Fruit fly (Drosophila melanogaster) whole organism, embryonic: Measurements from ENCODE around the gene CG17111.

Experiments
- Bgb ChIP-seq: fragments of 200-800 bp; sonication (Bioruptor generic); IDR thresholded peaks from 2 replicates; pipeline ENCODE4 v1.3.6; 2022; ENCODE audit warnings: missing biosample characterization, missing genetic modification characterization; ENCODE audit not compliant: partially characterized antibody
- CG10147 ChIP-seq: fragments of 200-800 bp; sonication (Bioruptor generic); optimal IDR thresholded peaks from 2 replicates; lab custom pipeline; 2019; ENCODE audit warnings: missing biosample characterization, mild to moderate bottlenecking, missing genetic modification characterization, moderate library complexity
- CG15696 ChIP-seq: fragments of 200-800 bp; sonication (Bioruptor generic); optimal IDR thresholded peaks from 2 replicates; lab custom pipeline; 2019; ENCODE audit warnings: missing biosample characterization, mild to moderate bottlenecking, missing genetic modification characterization, moderate library complexity
- CG16815 ChIP-seq: fragments of 200-800 bp; sonication (Bioruptor generic); optimal IDR thresholded peaks from 3 replicates; lab custom pipeline; 2017; ENCODE audit warnings: missing biosample characterization, mild to moderate bottlenecking, missing genetic modification characterization
- CG18599 ChIP-seq: fragments of 200-800 bp; sonication (Bioruptor generic); optimal IDR thresholded peaks from 3 replicates; lab custom pipeline; 2017; ENCODE audit warnings: missing biosample characterization, missing genetic modification characterization, mild to moderate bottlenecking, moderate library complexity, missing genetic modification reagents
- CG18619 ChIP-seq: fragments of 200-800 bp; sonication (Bioruptor generic); optimal IDR thresholded peaks from 3 replicates; lab custom pipeline; 2017; ENCODE audit warnings: missing biosample characterization, mild to moderate bottlenecking, missing genetic modification characterization
- CG2199 ChIP-seq: fragments of 200-800 bp; sonication (Bioruptor generic); IDR thresholded peaks from 3 replicates; pipeline ENCODE4 v1.3.6; 2022; ENCODE audit warnings: missing biosample characterization, missing genetic modification characterization
- CG30403 ChIP-seq: fragments of 200-800 bp; sonication (Bioruptor generic); optimal IDR thresholded peaks from 3 replicates; lab custom pipeline; 2016; ENCODE audit warnings: missing biosample characterization, missing genetic modification characterization
- CG3407 ChIP-seq: fragments of 200-800 bp; sonication (Bioruptor generic); optimal IDR thresholded peaks from 2 replicates; lab custom pipeline; 2018; ENCODE audit warnings: missing biosample characterization, mild to moderate bottlenecking, missing genetic modification characterization
- CG34376 ChIP-seq: fragments of 200-800 bp; sonication (Bioruptor generic); optimal IDR thresholded peaks from 2 replicates; lab custom pipeline; 2018; ENCODE audit warnings: missing biosample characterization, mild to moderate bottlenecking, missing genetic modification characterization
- CG5245 ChIP-seq: fragments of 200-800 bp; sonication (Bioruptor generic); optimal IDR thresholded peaks from 3 replicates; lab custom pipeline; 2016; ENCODE audit warnings: missing biosample characterization, missing genetic modification characterization
- CG7745 ChIP-seq: fragments of 200-800 bp; sonication (Bioruptor generic); optimal IDR thresholded peaks from 2 replicates; lab custom pipeline; 2018; ENCODE audit warnings: missing biosample characterization, mild to moderate bottlenecking, missing genetic modification characterization, moderate library complexity
- Deaf1 ChIP-seq: fragments of 200-800 bp; optimal IDR thresholded peaks from 3 replicates; lab custom pipeline; 2019; ENCODE audit warnings: missing biosample characterization, mild to moderate bottlenecking, missing genetic modification characterization, moderate library complexity
- Dp ChIP-seq: fragments of 200-800 bp; sonication (Bioruptor generic); optimal IDR thresholded peaks from 2 replicates; lab custom pipeline; 2018; ENCODE audit warnings: missing biosample characterization, mild to moderate bottlenecking, missing genetic modification characterization, moderate library complexity
- Fer3 ChIP-seq: fragments of 200-800 bp; sonication (Bioruptor generic); optimal IDR thresholded peaks from 2 replicates; lab custom pipeline; 2018; ENCODE audit warnings: missing biosample characterization, mild to moderate bottlenecking, missing genetic modification characterization, moderate library complexity
- Hand ChIP-seq: fragments of 200-800 bp; sonication (Bioruptor generic); optimal IDR thresholded peaks from 2 replicates; lab custom pipeline; 2017; ENCODE audit warnings: mild to moderate bottlenecking, missing biosample characterization, missing genetic modification reagents, missing genetic modification characterization
- Hey ChIP-seq: fragments of 200-800 bp; sonication (Bioruptor generic); optimal IDR thresholded peaks from 3 replicates; lab custom pipeline; 2018; ENCODE audit warnings: missing biosample characterization, mild to moderate bottlenecking, missing genetic modification characterization
- Lpt ChIP-seq: fragments of >200 bp; optimal IDR thresholded peaks from 2 replicates; lab custom pipeline; 2018; ENCODE audit warnings: missing biosample characterization, missing genetic modification characterization
- MBD-R2 ChIP-seq: fragments of 200-800 bp; sonication (Bioruptor generic); IDR thresholded peaks from 2 replicates; pipeline ENCODE4 v1.3.6; 2022; ENCODE audit warnings: missing biosample characterization, missing genetic modification characterization
- Nf-YA ChIP-seq: fragments of 200-800 bp; sonication (Bioruptor generic); IDR thresholded peaks from 2 replicates; pipeline ENCODE4 v1.3.6; 2022; ENCODE audit warnings: missing biosample characterization, missing genetic modification characterization
- Opbp ChIP-seq: fragments of 200-800 bp; sonication (Bioruptor generic); IDR thresholded peaks from 3 replicates; pipeline ENCODE4 v1.3.6; 2022; ENCODE audit warnings: missing biosample characterization, missing genetic modification characterization; ENCODE audit not compliant: partially characterized antibody
- Sry-δ ChIP-seq: fragments of 200-800 bp; sonication (Bioruptor generic); optimal IDR thresholded peaks from 2 replicates; lab custom pipeline; 2016; ENCODE audit warnings: missing biosample characterization, missing genetic modification characterization
- Xrp1 ChIP-seq: fragments of 200-800 bp; sonication (Bioruptor generic); IDR thresholded peaks from 2 replicates; pipeline ENCODE4 v1.3.6; 2022; ENCODE audit warnings: missing biosample characterization, missing genetic modification characterization
- abd-A ChIP-seq: fragments of 200-800 bp; sonication (Bioruptor generic); optimal IDR thresholded peaks from 3 replicates; lab custom pipeline; 2019; ENCODE audit warnings: missing biosample characterization, mild to moderate bottlenecking, missing genetic modification characterization, moderate library complexity
- bowl ChIP-seq: fragments of 200-800 bp; sonication (Bioruptor generic); IDR thresholded peaks from 2 replicates; pipeline ENCODE4 v1.3.6; 2022; ENCODE audit warnings: missing biosample characterization, missing genetic modification characterization
- crc ChIP-seq: fragments of 200-800 bp; sonication (Bioruptor generic); optimal IDR thresholded peaks from 2 replicates; lab custom pipeline; 2016; ENCODE audit warnings: missing biosample characterization, missing genetic modification characterization
- crp ChIP-seq, 2 experiments: fragments of 200-800 bp; sonication (Bioruptor generic); optimal IDR thresholded peaks; 2 replicates in 1 of 2; 3 replicates in 1 of 2; lab custom pipeline; 2017; ENCODE audit warnings: missing biosample characterization in 2 of 2, missing genetic modification characterization in 2 of 2, mild to moderate bottlenecking in 1 of 2, moderate library complexity in 1 of 2
- dan ChIP-seq: fragments of 200-800 bp; sonication (Bioruptor generic); IDR thresholded peaks from 2 replicates; pipeline ENCODE4 v1.3.6; 2022; ENCODE audit warnings: missing biosample characterization, missing genetic modification characterization
- dysf ChIP-seq: fragments of 200-800 bp; sonication (Bioruptor generic); IDR thresholded peaks from 3 replicates; pipeline ENCODE4 v1.3.6; 2022; ENCODE audit warnings: missing biosample characterization, missing genetic modification characterization
- esg ChIP-seq: fragments of 200-800 bp; sonication (Bioruptor generic); conservative IDR thresholded peaks from 2 replicates; pipeline ENCODE4 v1.3.6; 2022; ENCODE audit warnings: missing biosample characterization, missing genetic modification characterization
- exex ChIP-seq: fragments of 200-800 bp; sonication (Bioruptor generic); optimal IDR thresholded peaks from 4 replicates; lab custom pipeline; 2018; ENCODE audit warnings: missing biosample characterization, mild to moderate bottlenecking, missing genetic modification characterization, moderate library complexity
- grn ChIP-seq: fragments of 200-800 bp; sonication (Bioruptor generic); optimal IDR thresholded peaks from 3 replicates; lab custom pipeline; 2017; ENCODE audit warnings: missing biosample characterization, missing genetic modification characterization
- knrl ChIP-seq: fragments of 200-800 bp; sonication (Bioruptor generic); IDR thresholded peaks from 3 replicates; pipeline ENCODE4 v1.3.6; 2022; ENCODE audit warnings: missing biosample characterization, missing genetic modification characterization; ENCODE audit not compliant: partially characterized antibody
- lab ChIP-seq: fragments of 200-800 bp; sonication (Bioruptor generic); optimal IDR thresholded peaks from 3 replicates; lab custom pipeline; 2017; ENCODE audit warnings: missing biosample characterization, missing genetic modification characterization, mild to moderate bottlenecking, moderate library complexity, missing genetic modification reagents
- lmd ChIP-seq: fragments of 200-800 bp; sonication (Bioruptor generic); IDR thresholded peaks from 2 replicates; pipeline ENCODE4 v1.3.6; 2022; ENCODE audit warnings: missing biosample characterization, missing genetic modification characterization
- mirr ChIP-seq: fragments of 200-800 bp; sonication (Bioruptor generic); optimal IDR thresholded peaks from 3 replicates; lab custom pipeline; 2018; ENCODE audit warnings: missing biosample characterization, mild to moderate bottlenecking, missing genetic modification characterization
- pb ChIP-seq: fragments of 200-800 bp; sonication (Bioruptor generic); optimal IDR thresholded peaks from 3 replicates; lab custom pipeline; 2016; ENCODE audit warnings: missing biosample characterization, missing genetic modification characterization
- pita ChIP-seq: fragments of 200-800 bp; sonication (Bioruptor generic); optimal IDR thresholded peaks from 2 replicates; lab custom pipeline; 2017; ENCODE audit warnings: missing biosample characterization, mild to moderate bottlenecking, missing genetic modification characterization
- pzg ChIP-seq: fragments of 200-800 bp; sonication (Bioruptor generic); optimal IDR thresholded peaks from 3 replicates; lab custom pipeline; 2018; ENCODE audit warnings: missing biosample characterization, mild to moderate bottlenecking, missing genetic modification characterization, moderate library complexity
- sd ChIP-seq: fragments of 200-800 bp; sonication (Bioruptor generic); optimal IDR thresholded peaks from 3 replicates; lab custom pipeline; 2018; ENCODE audit warnings: missing biosample characterization, mild to moderate bottlenecking, missing genetic modification characterization, moderate library complexity
- sr ChIP-seq: fragments of 200-800 bp; sonication (Bioruptor generic); IDR thresholded peaks from 3 replicates; pipeline ENCODE4 v1.3.6; 2022; ENCODE audit warnings: missing biosample characterization, missing genetic modification characterization
- tin ChIP-seq: fragments of 200-800 bp; sonication (Bioruptor generic); optimal IDR thresholded peaks from 3 replicates; lab custom pipeline; 2016; ENCODE audit warnings: missing biosample characterization, missing genetic modification characterization
- ttk ChIP-seq: fragments of 200-800 bp; sonication (Bioruptor generic); IDR thresholded peaks from 2 replicates; pipeline ENCODE4 v2.1.2; 2022; ENCODE audit warnings: missing biosample characterization, missing genetic modification characterization

Gene CG17111

dm6 chr3R:23110724-23111123 is 43.7 kb upstream of the CG17111 start (continued):
- TF ChIP-seq CG30403 (peak; percentile 8), bowl (GFP tag; lab: Robert Waterston, UW) (no peak), crp (GFP tag; optimal IDR thresholded peaks at IDR 0.05; lab: Kevin White, UChicago) (no peak)

- TF ChIP-seq esg (GFP tag; lab: Robert Waterston, UW) (no peak), Fer3 (tag; lab: Kevin White, UChicago) (no peak), Deaf1 (no peak), CG10147 (GFP tag; lab: Kevin White, UChicago) (no peak), CG18619 (GFP tag; lab: Kevin White, UChicago) (no peak), pzg (no peak), Bgb (GFP tag; lab: Robert Waterston, UW) (no peak), Hand (no peak), Opbp (GFP tag; lab: Robert Waterston, UW) (no peak), pita (GFP tag; lab: Kevin White, UChicago) (no peak), crc (GFP tag; lab: Kevin White, UChicago) (no peak), dan (GFP tag; lab: Robert Waterston, UW) (no peak), Hey (tag; lab: Kevin White, UChicago) (no peak), tin (GFP tag; lab: Kevin White, UChicago) (no peak), MBD-R2 (no peak), Lpt (GFP tag; lab: Kevin White, UChicago) (no peak), CG3407 (GFP tag; lab: Kevin White, UChicago) (no peak), Dp (no peak), knrl (no peak), sr (GFP tag; lab: Robert Waterston, UW) (no peak)
- TF ChIP-seq, all 482 proteins: peak for 0
These were observed 32.2 kb upstream of the CG17111 start, which contains the start of gene CG6738 for dm6 chr3R:23099233-23099632. Gene CG6738 (plus strand): TSS chr3R:23099533.

- TF ChIP-seq mirr (GFP tag; lab: Kevin White, UChicago) (peak; percentile 69), abd-A (tag; lab: Kevin White, UChicago) (no peak), CG15696 (tag; lab: Kevin White, UChicago) (no peak), lmd (no peak), Sry-δ (GFP tag; lab: Kevin White, UChicago) (no peak), exex (tag; lab: Kevin White, UChicago) (peak; percentile 68), CG2199 (GFP tag; lab: Robert Waterston, UW) (no peak), CG18599 (GFP tag; lab: Kevin White, UChicago) (no peak), CG7745 (no peak), CG34376 (GFP tag; lab: Kevin White, UChicago) (peak; percentile 50), Xrp1 (GFP tag; lab: Robert Waterston, UW) (no peak), grn (peak; percentile 40), dysf (GFP tag; lab: Robert Waterston, UW) (no peak), ttk (GFP tag; lab: Robert Waterston, UW) (no peak), Nf-YA (GFP tag; lab: Robert Waterston, UW) (no peak), pb (GFP tag; lab: Kevin White, UChicago) (no peak), CG16815 (no peak), CG5245 (GFP tag; lab: Kevin White, UChicago) (no peak), sd (tag; lab: Kevin White, UChicago) (peak; percentile 31), lab (GFP tag; lab: Kevin White, UChicago) (peak; percentile 50)
- TF ChIP-seq, all 482 proteins: peak for 6
These were observed 30.2 kb upstream of the CG17111 start, which contains the start of gene CG6733 for dm6 chr3R:23097197-23097809. Gene CG6733 (plus strand): TSS chr3R:23097728.
